Fruit fly (Drosophila melanogaster) whole organism, wandering third instar larva: Measurements from ENCODE around the gene Dhc16F.

Experiments used
- Abd-B ChIP-seq: fragments of >200 bp; optimal IDR thresholded peaks from 2 replicates; lab custom pipeline; 2017; ENCODE audit warnings: missing biosample characterization, missing genetic modification characterization
- CG32264 ChIP-seq: fragments of 200-800 bp; sonication (Bioruptor generic); optimal IDR thresholded peaks from 2 replicates; lab custom pipeline; 2016; ENCODE audit warnings: missing biosample characterization, missing genetic modification characterization
- CG9705 ChIP-seq: fragments of 200-800 bp; sonication (Bioruptor generic); optimal IDR thresholded peaks from 2 replicates; lab custom pipeline; 2018; ENCODE audit warnings: missing biosample characterization, mild to moderate bottlenecking, missing genetic modification characterization
- CrebA ChIP-seq: fragments of 200-800 bp; sonication (Bioruptor generic); optimal IDR thresholded peaks from 2 replicates; lab custom pipeline; 2016; ENCODE audit warnings: missing biosample characterization, mild to moderate bottlenecking, missing genetic modification characterization, borderline replicate concordance
- Dfd ChIP-seq: fragments of >200 bp; optimal IDR thresholded peaks from 2 replicates; lab custom pipeline; 2017; ENCODE audit warnings: missing biosample characterization, missing genetic modification characterization
- GATAd ChIP-seq: sonication (Bioruptor generic); optimal IDR thresholded peaks from 2 replicates; lab custom pipeline; 2016; ENCODE audit warnings: missing biosample characterization, missing genetic modification characterization
- HLH106 ChIP-seq: fragments of 200-800 bp; optimal IDR thresholded peaks from 3 replicates; lab custom pipeline; 2019; ENCODE audit warnings: missing biosample characterization, mild to moderate bottlenecking, missing genetic modification characterization, moderate library complexity
- Hnf4 ChIP-seq: fragments of 200-800 bp; sonication (Bioruptor generic); optimal IDR thresholded peaks from 2 replicates; lab custom pipeline; 2016; ENCODE audit warnings: missing biosample characterization, mild to moderate bottlenecking, missing genetic modification characterization
- Hr78 ChIP-seq: fragments of >200 bp; optimal IDR thresholded peaks from 2 replicates; lab custom pipeline; 2017; ENCODE audit warnings: missing biosample characterization, missing genetic modification characterization
- Hr83 ChIP-seq: fragments of 200-300 bp; sonication (Bioruptor generic); optimal IDR thresholded peaks from 2 replicates; lab custom pipeline; 2016; ENCODE audit warnings: missing biosample characterization, mild to moderate bottlenecking, missing genetic modification characterization, moderate library complexity; ENCODE audit not compliant: poor library complexity, severe bottlenecking
- Jra ChIP-seq: sonication (Bioruptor generic); optimal IDR thresholded peaks from 2 replicates; lab custom pipeline; 2016; ENCODE audit warnings: missing biosample characterization, missing genetic modification characterization
- Myc ChIP-seq: fragments of >200 bp; optimal IDR thresholded peaks from 2 replicates; lab custom pipeline; 2017
- OdsH ChIP-seq: fragments of 200-800 bp; sonication (Bioruptor generic); optimal IDR thresholded peaks from 2 replicates; lab custom pipeline; 2016; ENCODE audit warnings: missing biosample characterization, mild to moderate bottlenecking, missing genetic modification characterization
- Rel ChIP-seq, 2 experiments: fragments of 200-800 bp; sonication (Bioruptor generic) in 1 of 2; optimal IDR thresholded peaks; 2 replicates in 1 of 2; 3 replicates in 1 of 2; lab custom pipeline; 2016 to 2019; ENCODE audit warnings: mild to moderate bottlenecking in 2 of 2, missing biosample characterization in 2 of 2, missing genetic modification characterization in 2 of 2, moderate library complexity in 1 of 2
- Sp1 ChIP-seq: fragments of 200-800 bp; sonication (Bioruptor generic); optimal IDR thresholded peaks from 3 replicates; lab custom pipeline; 2019; ENCODE audit warnings: missing biosample characterization, mild to moderate bottlenecking, missing genetic modification characterization, moderate library complexity
- Vsx2 ChIP-seq: fragments of 200-300, 225-300 bp; sonication (Bioruptor generic); optimal IDR thresholded peaks from 2 replicates; lab custom pipeline; 2018; ENCODE audit warnings: missing biosample characterization, missing genetic modification characterization; ENCODE audit not compliant: partially characterized antibody
- br ChIP-seq: fragments of 200-800 bp; sonication (Bioruptor generic); optimal IDR thresholded peaks from 2 replicates; lab custom pipeline; 2016; ENCODE audit warnings: missing biosample characterization, missing genetic modification characterization
- brk ChIP-seq: fragments of 200-800 bp; sonication (Bioruptor generic); optimal IDR thresholded peaks from 2 replicates; lab custom pipeline; 2016; ENCODE audit warnings: missing biosample characterization, mild to moderate bottlenecking, missing genetic modification characterization
- dl ChIP-seq, 2 experiments: fragments of 175-275, 200-275 bp in 1 of 2; fragments of 200-275 bp in 1 of 2; sonication (Bioruptor generic); optimal IDR thresholded peaks; lab custom pipeline; 2018; ENCODE audit warnings: mild to moderate bottlenecking in 2 of 2, missing biosample characterization in 2 of 2, missing genetic modification characterization in 2 of 2, moderate library complexity in 2 of 2; ENCODE audit not compliant: partially characterized antibody in 2 of 2, insufficient read depth in 1 of 2
- dmrt93B ChIP-seq: fragments of 200-800 bp; sonication (Bioruptor generic); optimal IDR thresholded peaks from 2 replicates; lab custom pipeline; 2018; ENCODE audit warnings: missing biosample characterization, mild to moderate bottlenecking, missing genetic modification characterization
- dsf ChIP-seq: sonication (Bioruptor generic); optimal IDR thresholded peaks from 2 replicates; lab custom pipeline; 2016; ENCODE audit warnings: missing biosample characterization, missing genetic modification characterization, borderline replicate concordance
- ey ChIP-seq: fragments of 200-800 bp; sonication (Bioruptor generic); optimal IDR thresholded peaks from 2 replicates; lab custom pipeline; 2016; ENCODE audit warnings: missing biosample characterization, missing genetic modification characterization
- foxo ChIP-seq, 2 experiments: fragments of 200-800 bp; sonication (Bioruptor generic); optimal IDR thresholded peaks; 2 replicates in 1 of 2; 3 replicates in 1 of 2; lab custom pipeline; 2016 to 2017; ENCODE audit warnings: missing biosample characterization in 2 of 2, missing genetic modification characterization in 2 of 2
- fru ChIP-seq: fragments of 200-800 bp; sonication (Bioruptor generic); optimal IDR thresholded peaks from 3 replicates; lab custom pipeline; 2016; ENCODE audit warnings: missing biosample characterization, mild to moderate bottlenecking, missing genetic modification characterization
- h ChIP-seq: fragments of 200-800 bp; sonication (Bioruptor generic); optimal IDR thresholded peaks from 3 replicates; lab custom pipeline; 2016; ENCODE audit warnings: missing biosample characterization, mild to moderate bottlenecking, missing genetic modification characterization
- jim ChIP-seq: fragments of 175-275, 200-325 bp; sonication (Bioruptor generic); optimal IDR thresholded peaks from 2 replicates; lab custom pipeline; 2016; ENCODE audit warnings: missing biosample characterization, mild to moderate bottlenecking, missing genetic modification characterization
- lola ChIP-seq: fragments of >200 bp; optimal IDR thresholded peaks from 2 replicates; lab custom pipeline; 2017; ENCODE audit warnings: missing biosample characterization, missing genetic modification characterization
- pan ChIP-seq: fragments of >200 bp; optimal IDR thresholded peaks from 2 replicates; lab custom pipeline; 2017
- psq ChIP-seq: fragments of 200-800 bp; sonication (Bioruptor generic); optimal IDR thresholded peaks from 3 replicates; lab custom pipeline; 2017; ENCODE audit warnings: missing biosample characterization, mild to moderate bottlenecking, missing genetic modification characterization, moderate library complexity
- rgr ChIP-seq: fragments of 200-800 bp; sonication (Bioruptor generic); optimal IDR thresholded peaks from 3 replicates; lab custom pipeline; 2016; ENCODE audit warnings: missing biosample characterization, mild to moderate bottlenecking, missing genetic modification characterization
- sage ChIP-seq: fragments of 200-800 bp; sonication (Bioruptor generic); optimal IDR thresholded peaks from 2 replicates; lab custom pipeline; 2016; ENCODE audit warnings: missing biosample characterization, mild to moderate bottlenecking, missing genetic modification characterization
- sv ChIP-seq: fragments of 200-800 bp; sonication (Bioruptor generic); optimal IDR thresholded peaks from 3 replicates; lab custom pipeline; 2016; ENCODE audit warnings: missing biosample characterization, missing genetic modification characterization
- tai ChIP-seq: sonication (Bioruptor generic); optimal IDR thresholded peaks from 2 replicates; lab custom pipeline; 2016; ENCODE audit warnings: missing biosample characterization, missing genetic modification characterization
- usp ChIP-seq: fragments of >200 bp; optimal IDR thresholded peaks from 2 replicates; lab custom pipeline; 2017; ENCODE audit warnings: missing biosample characterization, missing genetic modification characterization
- woc ChIP-seq: sonication (Bioruptor generic); optimal IDR thresholded peaks from 2 replicates; lab custom pipeline; 2016; ENCODE audit warnings: missing biosample characterization, mild to moderate bottlenecking, missing genetic modification characterization

The Dhc16F gene

DNA sequence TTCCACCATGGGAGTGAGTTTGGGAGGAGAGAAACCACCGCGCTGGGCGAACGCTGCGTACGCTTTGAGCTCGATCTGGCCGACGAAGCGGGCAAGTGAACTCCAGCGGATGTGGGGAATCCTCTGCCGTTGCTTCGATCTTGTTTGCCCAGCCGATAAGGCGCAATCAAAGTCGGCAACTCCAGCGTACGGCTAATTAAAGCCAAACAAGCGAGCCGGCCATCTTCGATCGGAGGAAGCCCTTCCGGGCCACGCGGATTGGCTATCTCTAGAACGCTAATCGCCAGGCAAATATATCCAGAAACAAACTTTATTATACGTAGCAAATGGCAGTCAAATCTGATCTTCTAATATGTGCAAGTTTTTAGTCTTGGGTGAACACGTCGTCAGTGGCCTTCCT is 24.1 kb downstream of the Dhc16F start, which contains the start of gene CG7536:
Gene CG7536 (minus strand): TSS at position 101 of the 400 bp plus-strand sequence.
- no peak for TF ChIP-seq dmrt93B (GFP tag; lab: Kevin White, UChicago)
- TF ChIP-seq Hr78 (GFP tag; lab: Kevin White, UChicago): no peak
- TF ChIP-seq tai (GFP tag; lab: Kevin White, UChicago): no peak
- TF ChIP-seq HLH106 (tag; lab: Kevin White, UChicago): no peak

DNA sequence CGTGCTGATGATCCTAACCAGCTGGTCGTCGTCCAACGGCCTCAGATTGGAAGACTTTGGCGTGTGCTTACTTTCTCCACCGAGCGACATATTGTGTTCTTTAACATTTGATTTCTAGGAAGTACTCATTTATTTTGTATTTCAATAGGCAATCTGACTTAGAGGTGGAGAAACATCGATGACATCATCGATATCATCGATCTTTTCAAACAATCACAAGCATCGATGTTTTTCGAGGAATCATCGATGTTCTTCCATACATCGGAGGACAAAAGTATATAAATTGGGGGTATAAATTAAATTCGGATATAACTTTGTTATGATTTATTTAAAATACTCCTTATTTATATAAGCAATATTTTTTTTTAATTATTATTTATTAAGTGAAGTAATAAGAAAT is 26.1 kb downstream of the Dhc16F start, which contains the start of gene Swt1:
Gene Swt1 (minus strand): TSS at position 177 of the 400 bp plus-strand sequence.
- TF ChIP-seq CG32264 (GFP tag; lab: Kevin White, UChicago): no peak
- no peak for TF ChIP-seq Rel (GFP tag; optimal IDR thresholded peaks at IDR 0.05; lab: Kevin White, UChicago)
- peak; percentile 79 for TF ChIP-seq Rel (tag; optimal IDR thresholded peaks at IDR 0.05; lab: Kevin White, UChicago)
- no peak for TF ChIP-seq jim
- no peak for TF ChIP-seq ey
- no peak for TF ChIP-seq pan

DNA sequence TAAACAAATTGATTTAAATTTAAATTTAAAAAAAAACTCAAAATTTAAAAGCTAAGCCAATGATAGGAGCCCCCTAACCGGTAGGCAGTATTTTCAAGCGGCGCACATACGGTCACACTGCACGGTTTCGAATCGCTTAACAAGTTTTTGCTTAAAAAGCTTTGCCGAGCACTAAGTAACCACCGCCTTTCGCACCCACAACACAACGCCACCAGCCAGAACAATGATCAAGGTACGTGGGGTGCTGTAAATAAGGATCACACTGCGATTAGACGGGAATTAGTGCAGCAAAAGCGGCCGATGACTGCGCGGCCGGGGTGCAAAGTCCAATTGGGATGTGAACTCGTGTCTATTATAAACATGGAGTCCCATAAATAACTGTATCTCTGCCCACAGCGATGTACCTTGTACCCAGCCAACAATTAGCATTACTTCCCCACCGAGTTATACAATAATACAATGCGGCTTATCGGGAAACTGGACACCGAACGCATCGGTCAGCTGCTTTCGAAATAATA is 26.9 kb downstream of the Dhc16F start, which contains the start of gene scu:
Gene scu (plus strand): TSS at position 101 of the 518 bp plus-strand sequence.
- TF ChIP-seq dmrt93B (GFP tag; lab: Kevin White, UChicago) (no peak), usp (GFP tag; lab: Kevin White, UChicago) (no peak), lola (GFP tag; lab: Kevin White, UChicago) (no peak), Hnf4 (GFP tag; lab: Kevin White, UChicago) (peak; percentile 90), sage (no peak), foxo (GFP tag; optimal IDR thresholded peaks at IDR 0.05; lab: Kevin White, UChicago) (no peak), Rel (GFP tag; optimal IDR thresholded peaks at IDR 0.05; lab: Kevin White, UChicago) (peak; percentile 39), Rel (tag; optimal IDR thresholded peaks at IDR 0.05; lab: Kevin White, UChicago) (peak; percentile 74), Sp1 (GFP tag; lab: Kevin White, UChicago) (peak; percentile 17), Dfd (GFP tag; lab: Kevin White, UChicago) (no peak)

DNA sequence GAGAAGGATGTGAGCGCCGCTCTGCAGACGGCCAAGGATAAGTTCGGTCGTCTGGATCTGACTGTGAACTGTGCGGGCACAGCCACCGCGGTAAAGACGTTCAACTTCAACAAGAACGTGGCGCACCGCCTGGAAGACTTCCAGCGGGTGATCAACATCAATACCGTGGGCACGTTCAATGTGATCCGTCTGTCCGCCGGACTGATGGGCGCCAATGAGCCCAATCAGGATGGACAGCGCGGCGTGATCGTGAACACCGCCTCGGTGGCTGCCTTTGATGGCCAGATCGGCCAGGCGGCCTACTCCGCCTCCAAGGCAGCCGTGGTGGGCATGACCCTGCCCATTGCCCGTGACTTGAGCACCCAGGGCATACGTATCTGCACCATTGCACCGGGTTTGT is 27.8 kb downstream of the Dhc16F start:
- no peak for TF ChIP-seq Myc (lab: Kevin White, UChicago)
- TF ChIP-seq, all 38 proteins: peak for 0

DNA sequence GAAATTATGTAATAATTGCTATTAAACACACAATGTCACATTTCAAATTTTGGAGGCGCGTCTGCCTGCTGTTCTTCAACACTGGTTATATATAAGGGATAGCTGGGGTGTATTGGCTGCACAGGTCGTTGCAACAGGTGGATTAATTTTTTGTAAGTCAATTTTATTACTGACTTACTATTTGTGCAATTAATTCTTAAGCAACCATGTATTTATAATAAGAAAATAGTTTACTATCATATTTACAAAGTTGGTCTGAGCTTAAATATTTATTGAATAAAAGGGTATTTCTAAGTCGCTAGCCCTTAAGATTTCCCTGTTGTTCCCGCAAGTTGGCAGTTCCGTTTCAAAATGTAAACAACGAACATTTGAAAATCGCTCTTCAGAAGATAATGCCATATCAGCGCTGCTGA is 28.5 kb downstream of the Dhc16F start, which contains the start of gene RhoGAP16F:
Gene RhoGAP16F (plus strand): TSS at position 336 of the 413 bp plus-strand sequence.
- TF ChIP-seq dsf (GFP tag; lab: Kevin White, UChicago) (no peak), ey (peak; percentile 75), brk (GFP tag; lab: Kevin White, UChicago) (no peak), dl (GFP tag; optimal IDR thresholded peaks at IDR 0.05; lab: Kevin White, UChicago; ENCODE audit: insufficient read depth in 1 of 2, partially characterized antibody in 2 of 2) (no peak), usp (GFP tag; lab: Kevin White, UChicago) (no peak), dmrt93B (GFP tag; lab: Kevin White, UChicago) (peak; percentile 72), br (GFP tag; lab: Kevin White, UChicago) (peak; percentile 79), OdsH (peak; percentile 80), GATAd (peak; percentile 34), fru (GFP tag; lab: Kevin White, UChicago) (peak; percentile 86), rgr (GFP tag; lab: Kevin White, UChicago) (peak; percentile 87), tai (GFP tag; lab: Kevin White, UChicago) (no peak), CG32264 (GFP tag; lab: Kevin White, UChicago) (peak; percentile 20), h (GFP tag; lab: Kevin White, UChicago) (peak; percentile 89), foxo (GFP tag; optimal IDR thresholded peaks at IDR 0.05; lab: Kevin White, UChicago) (peak in 1 of 2 experiments; percentile 88), psq (GFP tag; lab: Kevin White, UChicago) (peak; percentile 74), CG9705 (peak; percentile 68), Sp1 (GFP tag; lab: Kevin White, UChicago) (peak; percentile 80), Myc (lab: Kevin White, UChicago) (no peak), CrebA (no peak), sage (no peak), lola (GFP tag; lab: Kevin White, UChicago) (no peak), pan (peak; percentile 77), Rel (GFP tag; optimal IDR thresholded peaks at IDR 0.05; lab: Kevin White, UChicago) (no peak), Rel (tag; optimal IDR thresholded peaks at IDR 0.05; lab: Kevin White, UChicago) (peak; percentile 65), woc (GFP tag; lab: Kevin White, UChicago) (peak; percentile 89), Hr83 (peak; percentile 7), Jra (GFP tag; lab: Kevin White, UChicago) (peak; percentile 73), Vsx2 (GFP tag; lab: Kevin White, UChicago) (no peak), sv (GFP tag; lab: Kevin White, UChicago) (peak; percentile 85), Abd-B (GFP tag; lab: Kevin White, UChicago) (no peak), HLH106 (tag; lab: Kevin White, UChicago) (peak; percentile 84), jim (no peak), Hnf4 (GFP tag; lab: Kevin White, UChicago) (peak; percentile 86)
- TF ChIP-seq, all 38 proteins: peak for 21
